Fruit fly (Drosophila melanogaster) whole organism, embryonic: ENCODE measurements around the gene Surf1.

ENCODE experiments used
- ATbp ChIP-seq: fragments of 200-800 bp; sonication (Bioruptor generic); optimal IDR thresholded peaks from 2 replicates; lab custom pipeline; 2017; ENCODE audit warnings: missing biosample characterization, mild to moderate bottlenecking, missing genetic modification characterization, missing genetic modification reagents
- Aef1 ChIP-seq: fragments of 200-800 bp; sonication (Bioruptor generic); IDR thresholded peaks from 3 replicates; pipeline ENCODE4 v1.3.6; 2022; ENCODE audit warnings: missing biosample characterization, missing genetic modification characterization
- Antp ChIP-seq: fragments of 200-800 bp; sonication (Bioruptor generic); optimal IDR thresholded peaks from 3 replicates; lab custom pipeline; 2016; ENCODE audit warnings: missing biosample characterization, missing genetic modification characterization
- Atf3 ChIP-seq: fragments of 200-800 bp; sonication (Bioruptor generic); optimal IDR thresholded peaks from 3 replicates; lab custom pipeline; 2016; ENCODE audit warnings: missing biosample characterization, missing genetic modification characterization
- CG11085 ChIP-seq: fragments of 200-800 bp; sonication (Bioruptor generic); IDR thresholded peaks from 2 replicates; pipeline ENCODE4 v1.3.6; 2022; ENCODE audit warnings: missing biosample characterization, missing genetic modification characterization
- CG13775 ChIP-seq: fragments of 200-800 bp; sonication (Bioruptor generic); optimal IDR thresholded peaks from 3 replicates; lab custom pipeline; 2017; ENCODE audit warnings: missing biosample characterization, mild to moderate bottlenecking, missing genetic modification characterization
- CG15011 ChIP-seq: fragments of 200-800 bp; sonication (Bioruptor generic); optimal IDR thresholded peaks from 3 replicates; lab custom pipeline; 2018; ENCODE audit warnings: missing biosample characterization, mild to moderate bottlenecking, missing genetic modification characterization
- CG17359 ChIP-seq: fragments of 200-800 bp; sonication (Bioruptor generic); optimal IDR thresholded peaks from 3 replicates; lab custom pipeline; 2018; ENCODE audit warnings: missing biosample characterization, mild to moderate bottlenecking, missing genetic modification characterization, moderate library complexity
- CG2889 ChIP-seq: fragments of 200-800 bp; sonication (Bioruptor generic); IDR thresholded peaks from 3 replicates; pipeline ENCODE4 v1.3.6; 2022; ENCODE audit warnings: missing biosample characterization, missing genetic modification characterization
- CG3065 ChIP-seq: fragments of 200-800 bp; sonication (Bioruptor generic); optimal IDR thresholded peaks from 2 replicates; lab custom pipeline; 2016; ENCODE audit warnings: missing biosample characterization, missing genetic modification characterization
- CG33557 ChIP-seq: fragments of 200-800 bp; sonication (Bioruptor generic); optimal IDR thresholded peaks from 2 replicates; lab custom pipeline; 2019; ENCODE audit warnings: missing biosample characterization, mild to moderate bottlenecking, missing genetic modification characterization, moderate library complexity
- CG6683 ChIP-seq: fragments of 200-800 bp; sonication (Bioruptor generic); optimal IDR thresholded peaks from 2 replicates; lab custom pipeline; 2017; ENCODE audit warnings: missing biosample characterization, mild to moderate bottlenecking, missing genetic modification characterization, missing genetic modification reagents
- CG6854 ChIP-seq: fragments of 200-800 bp; sonication (Bioruptor generic); optimal IDR thresholded peaks from 3 replicates; lab custom pipeline; 2017; ENCODE audit warnings: missing biosample characterization, mild to moderate bottlenecking, missing genetic modification characterization
- CG7963 ChIP-seq: fragments of 200-800 bp; sonication (Bioruptor generic); IDR thresholded peaks from 3 replicates; pipeline ENCODE4 v1.3.6; 2022; ENCODE audit warnings: missing biosample characterization, missing genetic modification characterization; ENCODE audit not compliant: partially characterized antibody
- CHES-1-like ChIP-seq: fragments of 200-800 bp; sonication (Bioruptor generic); optimal IDR thresholded peaks from 2 replicates; lab custom pipeline; 2016; ENCODE audit warnings: missing biosample characterization, missing genetic modification characterization
- Camta ChIP-seq: fragments of 200-800 bp; sonication (Bioruptor generic); optimal IDR thresholded peaks from 2 replicates; lab custom pipeline; 2016; ENCODE audit warnings: missing biosample characterization, missing genetic modification characterization
- Chrac-16 ChIP-seq: fragments of 200-800 bp; sonication (Bioruptor generic); optimal IDR thresholded peaks from 3 replicates; lab custom pipeline; 2016; ENCODE audit warnings: missing biosample characterization, missing genetic modification characterization
- Dip2 ChIP-seq: fragments of 200-800 bp; sonication (Bioruptor generic); IDR thresholded peaks from 2 replicates; pipeline ENCODE4 v1.3.6; 2022; ENCODE audit warnings: missing biosample characterization, missing genetic modification characterization
- ERR ChIP-seq: fragments of 200-800 bp; sonication (Bioruptor generic); optimal IDR thresholded peaks from 2 replicates; lab custom pipeline; 2016; ENCODE audit warnings: missing biosample characterization, missing genetic modification characterization
- Elba2 ChIP-seq: fragments of 200-800 bp; sonication (Bioruptor generic); optimal IDR thresholded peaks from 3 replicates; lab custom pipeline; 2016; ENCODE audit warnings: missing biosample characterization, missing genetic modification characterization
- Gug ChIP-seq: fragments of 200-800 bp; sonication (Bioruptor generic); IDR thresholded peaks from 4 replicates; pipeline ENCODE4 v1.3.6; 2022; ENCODE audit warnings: missing biosample characterization, missing genetic modification characterization
- Hr3 ChIP-seq: fragments of 200-800 bp; sonication (Bioruptor generic); optimal IDR thresholded peaks from 3 replicates; lab custom pipeline; 2016; ENCODE audit warnings: missing biosample characterization, missing genetic modification characterization
- Hr51 ChIP-seq, 2 experiments: fragments of 200-800 bp; sonication (Bioruptor generic); optimal IDR thresholded peaks; 2 replicates in 1 of 2; 3 replicates in 1 of 2; lab custom pipeline; 2016 to 2018; ENCODE audit warnings: missing biosample characterization in 2 of 2, missing genetic modification characterization in 2 of 2, mild to moderate bottlenecking in 1 of 2, moderate library complexity in 1 of 2
- Hsf ChIP-seq: fragments of 200-800 bp; sonication (Bioruptor generic); optimal IDR thresholded peaks from 3 replicates; lab custom pipeline; 2016; ENCODE audit warnings: missing biosample characterization, missing genetic modification characterization
- Mes4 ChIP-seq: fragments of 200-800 bp; sonication (Bioruptor generic); optimal IDR thresholded peaks from 2 replicates; lab custom pipeline; 2016; ENCODE audit warnings: missing biosample characterization, missing genetic modification characterization
- Mrtf ChIP-seq: fragments of 200-800 bp; sonication (Bioruptor generic); IDR thresholded peaks from 3 replicates; pipeline ENCODE4 v1.3.6; 2022; ENCODE audit warnings: missing biosample characterization, missing genetic modification characterization
- Nf-YA ChIP-seq: fragments of 200-800 bp; sonication (Bioruptor generic); IDR thresholded peaks from 2 replicates; pipeline ENCODE4 v1.3.6; 2022; ENCODE audit warnings: missing biosample characterization, missing genetic modification characterization
- Oaz ChIP-seq: fragments of 200-800 bp; sonication (Bioruptor generic); IDR thresholded peaks from 2 replicates; pipeline ENCODE4 v1.3.6; 2022; ENCODE audit warnings: missing biosample characterization, missing genetic modification characterization
- Ravus ChIP-seq: fragments of 200-800 bp; sonication (Bioruptor generic); IDR thresholded peaks from 2 replicates; pipeline ENCODE4 v1.3.6; 2022; ENCODE audit warnings: missing biosample characterization, missing genetic modification characterization
- Sry-δ ChIP-seq: fragments of 200-800 bp; sonication (Bioruptor generic); optimal IDR thresholded peaks from 2 replicates; lab custom pipeline; 2016; ENCODE audit warnings: missing biosample characterization, missing genetic modification characterization
- Stat92E ChIP-seq, 3 experiments: fragments of >200 bp in 2 of 3; fragments of 200-800 bp in 1 of 3; sonication (Bioruptor generic) in 1 of 3; optimal IDR thresholded peaks; 2 replicates each; lab custom pipeline; 2017 to 2019; ENCODE audit warnings: missing biosample characterization in 3 of 3, missing genetic modification characterization in 3 of 3, mild to moderate bottlenecking in 1 of 3, moderate library complexity in 1 of 3
- Vsx1 ChIP-seq: fragments of 200-800 bp; sonication (Bioruptor generic); optimal IDR thresholded peaks from 2 replicates; lab custom pipeline; 2017; ENCODE audit warnings: missing biosample characterization, mild to moderate bottlenecking, missing genetic modification characterization, missing genetic modification reagents
- YL-1 ChIP-seq: fragments of 200-800 bp; sonication (Bioruptor generic); optimal IDR thresholded peaks from 3 replicates; lab custom pipeline; 2017; ENCODE audit warnings: missing biosample characterization, mild to moderate bottlenecking, missing genetic modification characterization
- ash1 ChIP-seq: fragments of 200-800 bp; sonication (Bioruptor generic); optimal IDR thresholded peaks from 2 replicates; lab custom pipeline; 2018; ENCODE audit warnings: missing biosample characterization, mild to moderate bottlenecking, missing genetic modification characterization
- chif ChIP-seq, 2 experiments: fragments of 200-800 bp; sonication (Bioruptor generic); optimal IDR thresholded peaks; 3 replicates each; lab custom pipeline; 2016; ENCODE audit warnings: missing biosample characterization in 2 of 2, missing genetic modification characterization in 2 of 2
- crol ChIP-seq: fragments of 200-800 bp; sonication (Bioruptor generic); IDR thresholded peaks from 2 replicates; pipeline ENCODE4 v1.3.6; 2022; ENCODE audit warnings: missing biosample characterization, missing genetic modification characterization
- dimm ChIP-seq: fragments of 200-800 bp; sonication (Bioruptor generic); IDR thresholded peaks from 2 replicates; pipeline ENCODE4 v1.3.6; 2022; ENCODE audit warnings: missing biosample characterization, missing genetic modification characterization
- esg ChIP-seq: fragments of 200-800 bp; sonication (Bioruptor generic); conservative IDR thresholded peaks from 2 replicates; pipeline ENCODE4 v1.3.6; 2022; ENCODE audit warnings: missing biosample characterization, missing genetic modification characterization
- ewg ChIP-seq: fragments of 200-800 bp; sonication (Bioruptor generic); optimal IDR thresholded peaks from 3 replicates; lab custom pipeline; 2017; ENCODE audit warnings: mild to moderate bottlenecking, missing biosample characterization, missing genetic modification reagents, missing genetic modification characterization
- hbn ChIP-seq: fragments of 200-800 bp; sonication (Bioruptor generic); IDR thresholded peaks from 2 replicates; pipeline ENCODE4 v1.3.6; 2022; ENCODE audit warnings: missing biosample characterization, missing genetic modification characterization; ENCODE audit not compliant: partially characterized antibody
- hth ChIP-seq: fragments of >200 bp; optimal IDR thresholded peaks from 2 replicates; lab custom pipeline; 2017; ENCODE audit warnings: inconsistent platforms
- kay ChIP-seq: fragments of 200-800 bp; sonication (Bioruptor generic); optimal IDR thresholded peaks from 2 replicates; lab custom pipeline; 2016; ENCODE audit warnings: missing biosample characterization, missing genetic modification characterization
- ken ChIP-seq: fragments of 200-800 bp; sonication (Bioruptor generic); IDR thresholded peaks from 3 replicates; pipeline ENCODE4 v1.3.6; 2022; ENCODE audit warnings: missing biosample characterization, missing genetic modification characterization
- lmd ChIP-seq: fragments of 200-800 bp; sonication (Bioruptor generic); IDR thresholded peaks from 2 replicates; pipeline ENCODE4 v1.3.6; 2022; ENCODE audit warnings: missing biosample characterization, missing genetic modification characterization
- maf-S ChIP-seq: fragments of 200-800 bp; sonication (Bioruptor generic); optimal IDR thresholded peaks from 2 replicates; lab custom pipeline; 2016; ENCODE audit warnings: missing biosample characterization, missing genetic modification characterization
- phol ChIP-seq: fragments of 200-800 bp; sonication (Bioruptor generic); optimal IDR thresholded peaks from 3 replicates; lab custom pipeline; 2018; ENCODE audit warnings: missing biosample characterization, mild to moderate bottlenecking, missing genetic modification characterization, moderate library complexity
- pum ChIP-seq: fragments of 200-800 bp; sonication (Bioruptor generic); optimal IDR thresholded peaks from 2 replicates; lab custom pipeline; 2016; ENCODE audit warnings: missing biosample characterization, missing genetic modification characterization
- sd ChIP-seq: fragments of 200-800 bp; sonication (Bioruptor generic); optimal IDR thresholded peaks from 3 replicates; lab custom pipeline; 2018; ENCODE audit warnings: missing biosample characterization, mild to moderate bottlenecking, missing genetic modification characterization, moderate library complexity
- sim ChIP-seq: fragments of 200-800 bp; sonication (Bioruptor generic); IDR thresholded peaks from 2 replicates; pipeline ENCODE4 v1.3.6; 2022; ENCODE audit warnings: missing biosample characterization, missing genetic modification characterization
- slou ChIP-seq: fragments of 200-800 bp; sonication (Bioruptor generic); optimal IDR thresholded peaks from 3 replicates; lab custom pipeline; 2016; ENCODE audit warnings: missing biosample characterization, missing genetic modification characterization
- tna ChIP-seq: fragments of 200-800 bp; sonication (Bioruptor generic); IDR thresholded peaks from 2 replicates; pipeline ENCODE4 v1.3.6; 2022; ENCODE audit warnings: missing biosample characterization, missing genetic modification characterization; ENCODE audit not compliant: partially characterized antibody
- ttk ChIP-seq: fragments of 200-800 bp; sonication (Bioruptor generic); IDR thresholded peaks from 2 replicates; pipeline ENCODE4 v2.1.2; 2022; ENCODE audit warnings: missing biosample characterization, missing genetic modification characterization

The Surf1 gene

dm6 chr3L:6981823-6982222 lies 23.7 kb downstream of the Surf1 start (continued):
- peak; percentile 14 for TF ChIP-seq pum
- peak; percentile 26; the same call in 1 of the 2 replicates for TF ChIP-seq lmd
- TF ChIP-seq ewg (GFP tag; lab: Kevin White, UChicago), result no peak
- TF ChIP-seq CG33557, result peak; percentile 70
- no peak for TF ChIP-seq CG6683 (GFP tag; lab: Kevin White, UChicago)
- TF ChIP-seq chif (GFP tag; optimal IDR thresholded peaks at IDR 0.05; lab: Kevin White, UChicago), result peak in 1 of 2 experiments; percentile 4
- TF ChIP-seq Vsx1 (GFP tag; lab: Kevin White, UChicago), result no peak
- no peak for TF ChIP-seq Hsf (GFP tag; lab: Kevin White, UChicago)
- TF ChIP-seq Elba2 (GFP tag; lab: Kevin White, UChicago), result peak; percentile 13
- TF ChIP-seq hbn, result no peak
- peak; percentile 66 for TF ChIP-seq phol (tag; lab: Kevin White, UChicago)
- TF ChIP-seq slou, result no peak
- no peak for TF ChIP-seq CHES-1-like (GFP tag; lab: Kevin White, UChicago)
- TF ChIP-seq maf-S (GFP tag; lab: Kevin White, UChicago), result no peak
- TF ChIP-seq Hr3 (GFP tag; lab: Kevin White, UChicago), result peak; percentile 32
- TF ChIP-seq crol (GFP tag; lab: Robert Waterston, UW), result no peak
- TF ChIP-seq ERR (GFP tag; lab: Kevin White, UChicago), result no peak
- no peak for TF ChIP-seq Mrtf (GFP tag; lab: Robert Waterston, UW)
- no peak for TF ChIP-seq esg (GFP tag; lab: Robert Waterston, UW)
- no peak for TF ChIP-seq CG7963 (GFP tag; lab: Robert Waterston, UW)
- no peak for TF ChIP-seq Camta
- TF ChIP-seq Sry-δ (GFP tag; lab: Kevin White, UChicago), result peak; percentile 11
- peak; percentile 43 for TF ChIP-seq Antp
- no peak for TF ChIP-seq sim (GFP tag; lab: Robert Waterston, UW)
- no peak for TF ChIP-seq tna
- peak; percentile 43 for TF ChIP-seq Chrac-16 (GFP tag; lab: Kevin White, UChicago)
- TF ChIP-seq CG2889 (GFP tag; lab: Robert Waterston, UW), result no peak
- TF ChIP-seq ttk (GFP tag; lab: Robert Waterston, UW), result no peak
- TF ChIP-seq kay (GFP tag; lab: Kevin White, UChicago), result no peak
- TF ChIP-seq Stat92E (GFP tag; optimal IDR thresholded peaks at IDR 0.05; lab: Kevin White, UChicago), result no peak
- TF ChIP-seq ash1, result no peak
- no peak for TF ChIP-seq hth (lab: Kevin White, UChicago)
- peak in 1 of 2 experiments; percentile 42 for TF ChIP-seq Hr51 (GFP tag; optimal IDR thresholded peaks at IDR 0.05; lab: Kevin White, UChicago)
- TF ChIP-seq sd, result no peak
- TF ChIP-seq Oaz, result no peak
- TF ChIP-seq CG6854, result no peak
- TF ChIP-seq ken (GFP tag; lab: Robert Waterston, UW), result 0 out of 3 replicates have a peak, but pooled peaks have one; percentile 27
- TF ChIP-seq CG15011 (GFP tag; lab: Kevin White, UChicago), result peak; percentile 7
- TF ChIP-seq dimm (GFP tag; lab: Robert Waterston, UW), result no peak
- TF ChIP-seq YL-1 (GFP tag; lab: Kevin White, UChicago), result no peak
- no peak for TF ChIP-seq Atf3 (GFP tag; lab: Kevin White, UChicago)
- peak; percentile 10 for TF ChIP-seq CG17359 (tag; lab: Kevin White, UChicago)
- peak; percentile 9 for TF ChIP-seq ATbp (GFP tag; lab: Kevin White, UChicago)
- no peak for TF ChIP-seq Dip2 (GFP tag; lab: Robert Waterston, UW)
- no peak for TF ChIP-seq Gug (GFP tag; lab: Robert Waterston, UW)
- no peak for TF ChIP-seq Nf-YA (GFP tag; lab: Robert Waterston, UW)
- no peak for TF ChIP-seq CG3065 (GFP tag; lab: Kevin White, UChicago)
- TF ChIP-seq Aef1 (GFP tag; lab: Robert Waterston, UW), result no peak
- TF ChIP-seq Mes4 (GFP tag; lab: Kevin White, UChicago), result no peak
- no peak for TF ChIP-seq Ravus
- no peak for TF ChIP-seq CG11085 (GFP tag; lab: Robert Waterston, UW)
- TF ChIP-seq CG13775 (GFP tag; lab: Kevin White, UChicago), result peak; percentile 60
